Fruit fly (Drosophila melanogaster) whole organism, pupa: ENCODE results near the gene CG13023.

ENCODE experiments used
- CG10348 ChIP-seq: fragments of 200-800 bp; sonication (Bioruptor generic); IDR thresholded peaks from 2 replicates; pipeline ENCODE4 v1.3.6; 2022; ENCODE audit warnings: missing biosample characterization, missing genetic modification characterization
- CG12605 ChIP-seq: fragments of 200-800 bp; sonication (Bioruptor generic); IDR thresholded peaks from 2 replicates; pipeline ENCODE4 v1.3.6; 2022; ENCODE audit warnings: missing biosample characterization, missing genetic modification characterization
- CG13204 ChIP-seq: fragments of 200-800 bp; sonication (Bioruptor generic); optimal IDR thresholded peaks from 2 replicates; lab custom pipeline; 2018; ENCODE audit warnings: missing biosample characterization, mild to moderate bottlenecking, missing genetic modification characterization, moderate library complexity
- CG14655 ChIP-seq: fragments of 200-800 bp; sonication (Bioruptor generic); optimal IDR thresholded peaks from 3 replicates; lab custom pipeline; 2017; ENCODE audit warnings: mild to moderate bottlenecking, missing biosample characterization, missing genetic modification reagents, missing genetic modification characterization
- CG15710 ChIP-seq: fragments of 200-800 bp; sonication (Bioruptor generic); optimal IDR thresholded peaks from 2 replicates; lab custom pipeline; 2018; ENCODE audit warnings: missing biosample characterization, mild to moderate bottlenecking, missing genetic modification characterization, moderate library complexity
- CG17806 ChIP-seq: fragments of 200-800 bp; sonication (Bioruptor generic); optimal IDR thresholded peaks from 2 replicates; lab custom pipeline; 2018; ENCODE audit warnings: missing biosample characterization, mild to moderate bottlenecking, missing genetic modification characterization, moderate library complexity
- CG32121 ChIP-seq: fragments of 200-800 bp; sonication (Bioruptor generic); IDR thresholded peaks from 2 replicates; pipeline ENCODE4 v1.3.6; 2022; ENCODE audit warnings: missing biosample characterization, missing genetic modification characterization
- CG34367 ChIP-seq: fragments of 200-800 bp; sonication (Bioruptor generic); optimal IDR thresholded peaks from 2 replicates; lab custom pipeline; 2018; ENCODE audit warnings: missing biosample characterization, mild to moderate bottlenecking, missing genetic modification characterization
- CG4496 ChIP-seq: fragments of 200-800 bp; sonication (Bioruptor generic); IDR thresholded peaks from 3 replicates; pipeline ENCODE4 v1.3.6; 2022; ENCODE audit warnings: missing biosample characterization, missing genetic modification characterization
- CG8159 ChIP-seq: fragments of 200-800 bp; sonication (Bioruptor generic); optimal IDR thresholded peaks from 3 replicates; lab custom pipeline; 2018; ENCODE audit warnings: missing biosample characterization, mild to moderate bottlenecking, missing genetic modification characterization, moderate library complexity
- CG8301 ChIP-seq: fragments of 200-800 bp; sonication (Bioruptor generic); optimal IDR thresholded peaks from 2 replicates; lab custom pipeline; 2018; ENCODE audit warnings: missing biosample characterization, mild to moderate bottlenecking, missing genetic modification characterization
- CG9948 ChIP-seq: fragments of 200-800 bp; sonication (Bioruptor generic); optimal IDR thresholded peaks from 2 replicates; lab custom pipeline; 2018; ENCODE audit warnings: missing biosample characterization, mild to moderate bottlenecking, missing genetic modification characterization, moderate library complexity
- D1 ChIP-seq: fragments of 200-800 bp; sonication (Bioruptor generic); optimal IDR thresholded peaks from 2 replicates; lab custom pipeline; 2018; ENCODE audit warnings: missing biosample characterization, mild to moderate bottlenecking, missing genetic modification characterization, moderate library complexity
- EcR ChIP-seq: fragments of 200-800 bp; sonication (Bioruptor generic); optimal IDR thresholded peaks from 3 replicates; lab custom pipeline; 2019; ENCODE audit warnings: missing biosample characterization, missing genetic modification characterization, mild to moderate bottlenecking, moderate library complexity, missing genetic modification reagents
- Ets98B ChIP-seq: fragments of 200-800 bp; sonication (Bioruptor generic); IDR thresholded peaks from 2 replicates; pipeline ENCODE4 v1.3.6; 2022; ENCODE audit warnings: missing biosample characterization, missing genetic modification characterization
- Pif1A ChIP-seq: fragments of 200-800 bp; sonication (Bioruptor generic); optimal IDR thresholded peaks from 3 replicates; lab custom pipeline; 2016; ENCODE audit warnings: missing biosample characterization, missing genetic modification characterization
- Pif1B ChIP-seq: fragments of 200-800 bp; sonication (Bioruptor generic); optimal IDR thresholded peaks from 3 replicates; lab custom pipeline; 2016; ENCODE audit warnings: missing biosample characterization, missing genetic modification characterization
- Snoo ChIP-seq: fragments of 200-800 bp; sonication (Bioruptor generic); optimal IDR thresholded peaks from 3 replicates; lab custom pipeline; 2017; ENCODE audit warnings: missing biosample characterization, mild to moderate bottlenecking, missing genetic modification characterization, inconsistent platforms
- fd96Ca ChIP-seq: fragments of 200-800 bp; sonication (Bioruptor generic); IDR thresholded peaks from 3 replicates; pipeline ENCODE4 v1.3.6; 2022; ENCODE audit warnings: missing biosample characterization, missing genetic modification characterization
- gl ChIP-seq: fragments of 200-800 bp; sonication (Bioruptor generic); optimal IDR thresholded peaks from 2 replicates; lab custom pipeline; 2018; ENCODE audit warnings: missing biosample characterization, mild to moderate bottlenecking, missing genetic modification characterization
- rn ChIP-seq: fragments of 200-800 bp; sonication (Bioruptor generic); IDR thresholded peaks from 2 replicates; pipeline ENCODE4 v1.3.6; 2022; ENCODE audit warnings: missing biosample characterization, missing genetic modification characterization

Gene CG13023

DNA sequence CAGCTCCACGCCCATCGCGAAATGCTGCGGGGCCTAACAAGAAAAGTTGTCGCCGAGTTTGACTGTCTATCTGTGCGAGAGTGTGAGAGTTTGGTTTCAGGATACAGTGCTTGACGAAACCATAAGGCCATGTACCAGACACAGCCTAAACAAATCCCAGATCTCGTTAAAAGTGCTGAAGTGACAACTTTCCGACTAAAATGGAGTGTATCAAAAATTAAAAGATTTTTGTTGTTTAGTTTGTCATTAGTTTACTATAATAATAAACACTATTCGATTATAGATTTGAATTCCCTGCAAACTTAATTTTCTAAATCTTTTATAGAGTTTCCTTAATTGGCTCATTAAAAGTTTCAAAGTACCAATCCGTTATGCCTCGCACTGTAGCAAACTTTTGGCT, 33.6 kb downstream of the CG13023 start:
- TF ChIP-seq CG12605 = no peak
- TF ChIP-seq CG4496 (GFP tag; lab: Robert Waterston, UW) = peak; percentile 28; the same call in 1 of the 3 replicates
- no peak for TF ChIP-seq CG15710 (tag; lab: Kevin White, UChicago)
- no peak for TF ChIP-seq D1
- TF ChIP-seq fd96Ca = peak; percentile 44; the same call in 1 of the 3 replicates
- peak; percentile 28; the same call in 1 of the 2 replicates for TF ChIP-seq Ets98B (GFP tag; lab: Robert Waterston, UW)
- TF ChIP-seq CG14655 (GFP tag; lab: Kevin White, UChicago) = peak; percentile 8
- TF ChIP-seq CG10348 = no peak
- no peak for TF ChIP-seq EcR (GFP tag; lab: Kevin White, UChicago)

- no peak for TF ChIP-seq Snoo (tag; lab: Kevin White, UChicago)
- no peak for TF ChIP-seq CG13204 (GFP tag; lab: Kevin White, UChicago)
- peak; percentile 59 for TF ChIP-seq EcR (GFP tag; lab: Kevin White, UChicago)
- TF ChIP-seq CG34367 = peak; percentile 39
- TF ChIP-seq CG8301 (tag; lab: Kevin White, UChicago) = peak; percentile 64
- TF ChIP-seq CG9948 (tag; lab: Kevin White, UChicago) = peak; percentile 47
- TF ChIP-seq Pif1A = no peak
- TF ChIP-seq CG12605 = no peak
- no peak for TF ChIP-seq Pif1B (GFP tag; lab: Kevin White, UChicago)
- TF ChIP-seq gl = no peak
- no peak for TF ChIP-seq CG10348
- TF ChIP-seq CG4496 (GFP tag; lab: Robert Waterston, UW) = peak; percentile 75; the same call in 2 of the 3 replicates
- peak; percentile 46 for TF ChIP-seq CG17806 (tag; lab: Kevin White, UChicago)
- TF ChIP-seq CG14655 (GFP tag; lab: Kevin White, UChicago) = peak; percentile 62
- TF ChIP-seq fd96Ca = 0 out of 3 replicates have a peak, but pooled peaks have one; percentile 25
- TF ChIP-seq rn (GFP tag; lab: Robert Waterston, UW) = no peak
- TF ChIP-seq CG15710 (tag; lab: Kevin White, UChicago) = peak; percentile 59
- TF ChIP-seq CG32121 = peak; percentile 73
- no peak for TF ChIP-seq D1
- TF ChIP-seq Ets98B (GFP tag; lab: Robert Waterston, UW) = peak; percentile 66
- peak; percentile 10 for TF ChIP-seq CG8159 (tag; lab: Kevin White, UChicago)
Measured at dm6 chr3L:16892728-16893271, 34.4 kb downstream of the CG13023 start.

DNA sequence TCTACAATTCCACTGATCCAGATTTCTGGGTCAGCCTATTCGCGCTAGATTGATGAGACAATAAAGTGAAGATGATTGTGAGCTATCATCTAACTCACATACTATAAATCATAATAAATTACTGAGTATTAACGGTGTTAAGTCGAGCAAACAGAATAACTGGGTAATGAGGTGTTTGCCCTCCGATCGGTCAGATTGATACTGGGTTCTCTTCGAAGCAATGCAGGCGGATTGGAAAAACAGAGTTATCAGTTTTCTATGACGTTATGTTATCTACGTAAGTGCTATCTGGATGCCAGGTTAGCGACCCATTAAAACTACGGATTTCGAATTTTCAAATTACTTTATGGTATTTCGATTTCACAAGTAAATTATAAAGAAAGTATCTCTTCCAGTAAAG, 35.3 kb downstream of the CG13023 start:
- no peak for TF ChIP-seq CG4496 (GFP tag; lab: Robert Waterston, UW)
- no peak for TF ChIP-seq CG32121
- TF ChIP-seq Snoo (tag; lab: Kevin White, UChicago) = no peak
- TF ChIP-seq CG13204 (GFP tag; lab: Kevin White, UChicago) = no peak
- TF ChIP-seq EcR (GFP tag; lab: Kevin White, UChicago) = peak; percentile 31

DNA sequence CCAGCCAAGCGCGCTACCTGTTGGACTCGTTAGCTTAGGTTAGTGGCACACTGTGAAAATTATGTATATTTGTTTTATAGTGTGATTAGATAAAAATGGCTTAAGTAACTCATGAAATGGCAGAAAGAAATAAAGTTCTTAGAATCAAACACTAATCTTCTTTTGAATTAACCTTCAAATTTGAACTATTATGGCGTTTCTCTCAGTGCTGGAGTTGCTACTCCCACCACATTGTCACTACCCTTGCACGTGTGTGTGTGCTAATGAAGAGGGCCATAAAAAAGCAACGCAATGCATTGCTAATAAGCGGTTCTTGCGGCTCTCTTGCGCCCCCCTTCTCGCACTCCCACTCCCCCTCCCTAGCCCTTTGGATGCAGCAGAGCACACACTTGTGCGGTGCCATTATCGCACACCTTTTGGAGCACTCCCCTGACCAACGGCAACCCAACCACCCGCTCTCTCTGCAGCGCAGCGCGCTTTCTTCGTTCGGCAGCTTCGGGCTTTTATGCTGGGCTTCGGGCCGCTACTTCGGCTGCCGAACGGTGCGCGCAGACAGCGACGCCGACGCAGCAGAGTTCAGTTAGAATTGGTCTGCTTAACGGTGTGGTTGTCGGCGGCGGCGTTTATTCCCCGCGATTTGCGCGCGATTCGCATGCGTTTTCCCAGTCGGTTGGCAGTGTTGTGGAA, 36.4 kb downstream of the CG13023 start:
- TF ChIP-seq CG14655 (GFP tag; lab: Kevin White, UChicago) (peak; percentile 92), CG9948 (tag; lab: Kevin White, UChicago) (peak; percentile 83), Pif1B (GFP tag; lab: Kevin White, UChicago) (peak; percentile 80), Ets98B (GFP tag; lab: Robert Waterston, UW) (peak; percentile 86), Pif1A (peak; percentile 88), CG34367 (peak; percentile 82), gl (peak; percentile 27), CG13204 (GFP tag; lab: Kevin White, UChicago) (peak; percentile 97), CG10348 (peak; percentile 58), CG8159 (tag; lab: Kevin White, UChicago) (peak; percentile 75), rn (GFP tag; lab: Robert Waterston, UW) (peak; percentile 72), CG17806 (tag; lab: Kevin White, UChicago) (peak; percentile 76), CG12605 (peak; percentile 69), CG15710 (tag; lab: Kevin White, UChicago) (peak; percentile 77), CG8301 (tag; lab: Kevin White, UChicago) (peak; percentile 90), fd96Ca (peak; percentile 83), Snoo (tag; lab: Kevin White, UChicago) (peak; percentile 70), D1 (peak; percentile 35), EcR (GFP tag; lab: Kevin White, UChicago) (peak; percentile 65), CG4496 (GFP tag; lab: Robert Waterston, UW) (peak; percentile 92), CG32121 (peak; percentile 86)

dm6 chr3L:16889545-16889944, 37.7 kb downstream of the CG13023 start:
- no peak for TF ChIP-seq CG15710 (tag; lab: Kevin White, UChicago)
- no peak for TF ChIP-seq EcR (GFP tag; lab: Kevin White, UChicago)
- no peak for TF ChIP-seq CG4496 (GFP tag; lab: Robert Waterston, UW)
- TF ChIP-seq CG8159 (tag; lab: Kevin White, UChicago) = no peak
- no peak for TF ChIP-seq CG14655 (GFP tag; lab: Kevin White, UChicago)
- TF ChIP-seq CG10348 = no peak
- TF ChIP-seq Snoo (tag; lab: Kevin White, UChicago) = no peak
- TF ChIP-seq rn (GFP tag; lab: Robert Waterston, UW) = no peak

DNA sequence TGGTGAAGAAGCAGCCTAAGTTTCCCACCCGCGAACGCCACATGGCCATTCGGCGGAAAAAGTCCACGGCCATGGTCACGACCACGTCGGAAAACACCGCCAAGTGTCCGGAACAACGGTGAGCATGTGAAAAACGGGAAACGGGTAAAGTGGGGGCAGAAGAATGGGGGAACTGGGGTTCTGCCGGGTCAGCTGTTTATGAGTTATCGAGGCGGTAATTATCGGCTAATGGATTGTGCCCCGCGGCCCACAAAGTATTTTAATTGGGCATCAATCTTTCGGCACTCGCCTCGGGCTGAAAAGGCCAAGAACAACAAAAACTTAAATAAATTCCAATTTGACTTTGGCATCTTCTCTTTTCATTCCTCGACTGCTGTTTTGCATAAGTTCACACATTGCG, 40.0 kb downstream of the CG13023 start:
- no peak for TF ChIP-seq CG17806 (tag; lab: Kevin White, UChicago)
- TF ChIP-seq CG34367 = no peak
- no peak for TF ChIP-seq CG12605
- no peak for TF ChIP-seq CG13204 (GFP tag; lab: Kevin White, UChicago)
- no peak for TF ChIP-seq Pif1B (GFP tag; lab: Kevin White, UChicago)
- TF ChIP-seq gl = no peak
- no peak for TF ChIP-seq Pif1A
- no peak for TF ChIP-seq fd96Ca
- no peak for TF ChIP-seq rn (GFP tag; lab: Robert Waterston, UW)
- TF ChIP-seq CG14655 (GFP tag; lab: Kevin White, UChicago) = no peak
- no peak for TF ChIP-seq CG9948 (tag; lab: Kevin White, UChicago)
